Worm (Caenorhabditis elegans) whole organism, young adult: ENCODE data around the gene enu-3.1.
A peak's percentile ranks its signal among the peaks of the same experiment; 100 is the strongest.

ENCODE experiments used
- B0035.1 ChIP-seq: sonication (generic microtip); optimal IDR thresholded peaks from 2 replicates; lab custom pipeline; 2016; ENCODE audit warnings: missing genetic modification characterization, mild to moderate bottlenecking, missing compliant biosample characterization, missing genotype, missing genetic modification reagents
- B0261.1 ChIP-seq: sonication (generic microtip); optimal IDR thresholded peaks from 2 replicates; lab custom pipeline; 2016; ENCODE audit warnings: mild to moderate bottlenecking, missing genetic modification characterization, moderate library complexity, missing compliant biosample characterization
- B0336.3 ChIP-seq: fragments of 200-800 bp; sonication (Bioruptor generic); IDR thresholded peaks from 2 replicates; pipeline ENCODE4 v1.3.6; 2022; ENCODE audit warnings: missing genetic modification characterization, missing compliant biosample characterization
- D2030.7 ChIP-seq: fragments of 200-800 bp; sonication (Bioruptor generic); IDR thresholded peaks from 2 replicates; pipeline ENCODE4 v1.3.6; 2022; ENCODE audit warnings: missing genetic modification reagents, missing genetic modification characterization, missing compliant biosample characterization
- F55B11.4 ChIP-seq: sonication (generic microtip); optimal IDR thresholded peaks from 2 replicates; lab custom pipeline; 2016; ENCODE audit warnings: missing compliant biosample characterization, missing genetic modification characterization, borderline replicate concordance; ENCODE audit not compliant: insufficient read depth
- T07F8.4 ChIP-seq: sonication (generic microtip); optimal IDR thresholded peaks from 2 replicates; lab custom pipeline; 2016; ENCODE audit warnings: mild to moderate bottlenecking, missing genetic modification characterization, moderate library complexity, missing compliant biosample characterization
- Y67H2A.10 ChIP-seq: fragments of 200-800 bp; sonication (Bioruptor generic); conservative IDR thresholded peaks from 2 replicates; pipeline ENCODE4 v1.3.6; 2022; ENCODE audit warnings: missing genetic modification reagents, missing genetic modification characterization, missing compliant biosample characterization
- ama-1 ChIP-seq, 3 experiments: fragments of 150-350 bp in 1 of 3; sonication (generic microtip) in 2 of 3; optimal IDR thresholded peaks; 2 replicates each; lab custom pipeline; 2014 to 2018; ENCODE audit warnings: missing biosample characterization in 2 of 3, missing genetic modification characterization in 2 of 3, missing genetic modification reagents in 2 of 3
- aptf-3 ChIP-seq: fragments of 200-800 bp; sonication (Bioruptor generic); IDR thresholded peaks from 2 replicates; pipeline ENCODE4 v1.3.6; 2022; ENCODE audit warnings: missing genetic modification characterization, missing compliant biosample characterization
- attf-6 ChIP-seq: fragments of 200-800 bp; sonication (Bioruptor generic); IDR thresholded peaks from 2 replicates; pipeline ENCODE4 v1.3.6; 2022; ENCODE audit warnings: missing genetic modification reagents, missing genetic modification characterization, missing compliant biosample characterization
- ceh-27 ChIP-seq: fragments of 200-800 bp; sonication (Bioruptor generic); optimal IDR thresholded peaks from 2 replicates; lab custom pipeline; 2018; ENCODE audit warnings: mild to moderate bottlenecking, missing genetic modification characterization, moderate library complexity, missing compliant biosample characterization
- die-1 ChIP-seq: sonication (generic microtip); optimal IDR thresholded peaks from 2 replicates; lab custom pipeline; 2016; ENCODE audit warnings: missing genotype, mild to moderate bottlenecking, missing genetic modification characterization, missing compliant biosample characterization
- dpl-1 ChIP-seq: fragments of 150-350 bp; optimal IDR thresholded peaks from 2 replicates; lab custom pipeline; 2014; ENCODE audit warnings: missing biosample characterization, missing genetic modification reagents, missing genetic modification characterization
- ztf-25 ChIP-seq: fragments of 200-800 bp; sonication (Bioruptor generic); IDR thresholded peaks from 2 replicates; pipeline ENCODE4 v1.3.6; 2022; ENCODE audit warnings: missing genetic modification reagents, missing genetic modification characterization, missing compliant biosample characterization

DNA sequence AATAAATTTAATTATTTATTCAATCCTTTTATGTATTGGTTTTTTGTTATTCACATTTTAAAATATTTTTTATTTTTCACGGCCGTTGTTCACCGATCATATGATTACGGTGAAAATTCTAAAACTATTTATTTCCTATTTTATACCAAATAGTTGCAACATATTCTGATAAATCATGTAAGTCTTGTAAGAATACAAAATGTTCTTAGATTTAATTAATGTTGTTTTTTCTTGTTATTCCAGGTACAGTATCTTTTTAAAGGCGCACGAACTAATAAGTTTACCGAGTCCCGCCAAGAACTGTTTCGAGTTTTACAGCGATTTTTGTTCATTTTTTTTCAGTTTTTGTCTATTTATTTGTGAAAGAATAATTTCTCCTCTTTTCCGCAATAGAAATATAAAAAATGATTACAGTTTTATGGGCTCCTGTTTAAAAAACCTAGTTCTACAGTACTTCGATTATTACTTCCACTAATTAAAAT, 33.5 kb downstream of the enu-3.1 start, which contains the start of gene D2045.5:
- no peak for TF ChIP-seq ceh-27 (GFP tag; lab: Kevin White, UChicago)
- TF ChIP-seq B0261.1, result no peak
- no peak for TF ChIP-seq T07F8.4
- no peak for TF ChIP-seq B0336.3 (GFP tag; lab: Robert Waterston, UW)
- TF ChIP-seq die-1, result no peak
- TF ChIP-seq B0035.1 (tag; lab: Kevin White, UChicago), result no peak
- TF ChIP-seq F55B11.4 (tag; lab: Kevin White, UChicago), result no peak
- no peak for TF ChIP-seq attf-6 (GFP tag; lab: Robert Waterston, UW)
- no peak for TF ChIP-seq Y67H2A.10 (GFP tag; lab: Robert Waterston, UW)
- no peak for TF ChIP-seq aptf-3 (GFP tag; lab: Robert Waterston, UW)
- TF ChIP-seq ztf-25, result no peak
- TF ChIP-seq ama-1 (optimal IDR thresholded peaks at IDR 0.05; lab: Kevin White, UChicago), result no peak
- TF ChIP-seq ama-1 (GFP tag; optimal IDR thresholded peaks at IDR 0.05; lab: Kevin White, UChicago), result no peak
- no peak for TF ChIP-seq dpl-1 (GFP tag; lab: Kevin White, UChicago)
- TF ChIP-seq D2030.7 (GFP tag; lab: Robert Waterston, UW), result peak; percentile 40; the same call in 1 of the 2 replicates
